Worm (Caenorhabditis elegans) whole organism, young adult: Measurements from ENCODE around the gene srh-71.
A peak's percentile ranks its signal among the peaks of the same experiment; 100 is the strongest.

Experiments used
- B0261.1 ChIP-seq: sonication (generic microtip); optimal IDR thresholded peaks from 2 replicates; lab custom pipeline; 2016; ENCODE audit warnings: mild to moderate bottlenecking, missing genetic modification characterization, moderate library complexity, missing compliant biosample characterization
- B0336.3 ChIP-seq: fragments of 200-800 bp; sonication (Bioruptor generic); IDR thresholded peaks from 2 replicates; pipeline ENCODE4 v1.3.6; 2022; ENCODE audit warnings: missing genetic modification characterization, missing compliant biosample characterization
- C06A6.2 ChIP-seq: fragments of 200-800 bp; sonication (Bioruptor generic); conservative IDR thresholded peaks from 2 replicates; pipeline ENCODE4 v1.3.6; 2022; ENCODE audit warnings: missing genetic modification characterization, missing compliant biosample characterization
- F22D6.2 ChIP-seq: sonication (generic microtip); optimal IDR thresholded peaks from 2 replicates; lab custom pipeline; 2016; ENCODE audit warnings: mild to moderate bottlenecking, missing genetic modification characterization, missing compliant biosample characterization
- F57A8.1 ChIP-seq: fragments of 200-800 bp; sonication (Bioruptor generic); optimal IDR thresholded peaks from 2 replicates; lab custom pipeline; 2018; ENCODE audit warnings: mild to moderate bottlenecking, missing genetic modification characterization, moderate library complexity, missing compliant biosample characterization
- Y53F4B.3 ChIP-seq: fragments of 200-800 bp; sonication (Bioruptor generic); IDR thresholded peaks from 2 replicates; pipeline ENCODE4 v1.3.6; 2022; ENCODE audit warnings: missing genetic modification reagents, missing genetic modification characterization, missing compliant biosample characterization
- Y67H2A.10 ChIP-seq: fragments of 200-800 bp; sonication (Bioruptor generic); conservative IDR thresholded peaks from 2 replicates; pipeline ENCODE4 v1.3.6; 2022; ENCODE audit warnings: missing genetic modification reagents, missing genetic modification characterization, missing compliant biosample characterization
- Y95B8A.8 ChIP-seq: fragments of 200-800 bp; sonication (Bioruptor generic); IDR thresholded peaks from 2 replicates; pipeline ENCODE4 v1.3.6; 2022; ENCODE audit warnings: missing genetic modification reagents, missing genetic modification characterization, missing compliant biosample characterization
- akir-1 ChIP-seq: fragments of 200-800 bp; sonication (Bioruptor generic); optimal IDR thresholded peaks from 2 replicates; lab custom pipeline; 2018; ENCODE audit warnings: mild to moderate bottlenecking, missing genetic modification characterization, moderate library complexity, missing compliant biosample characterization
- aptf-3 ChIP-seq: fragments of 200-800 bp; sonication (Bioruptor generic); IDR thresholded peaks from 2 replicates; pipeline ENCODE4 v1.3.6; 2022; ENCODE audit warnings: missing genetic modification characterization, missing compliant biosample characterization
- attf-5 ChIP-seq: fragments of 200-800 bp; sonication (Bioruptor generic); optimal IDR thresholded peaks from 2 replicates; lab custom pipeline; 2018; ENCODE audit warnings: mild to moderate bottlenecking, missing genetic modification characterization, missing compliant biosample characterization
- attf-6 ChIP-seq: fragments of 200-800 bp; sonication (Bioruptor generic); IDR thresholded peaks from 2 replicates; pipeline ENCODE4 v1.3.6; 2022; ENCODE audit warnings: missing genetic modification reagents, missing genetic modification characterization, missing compliant biosample characterization
- ceh-79 ChIP-seq: sonication (generic microtip); optimal IDR thresholded peaks from 2 replicates; lab custom pipeline; 2017; ENCODE audit warnings: mild to moderate bottlenecking, missing genetic modification characterization, missing compliant biosample characterization
- chd-7 ChIP-seq: sonication (generic microtip); optimal IDR thresholded peaks from 2 replicates; lab custom pipeline; 2016; ENCODE audit warnings: mild to moderate bottlenecking, missing genetic modification characterization, moderate library complexity, missing compliant biosample characterization
- die-1 ChIP-seq: sonication (generic microtip); optimal IDR thresholded peaks from 2 replicates; lab custom pipeline; 2016; ENCODE audit warnings: missing genotype, mild to moderate bottlenecking, missing genetic modification characterization, missing compliant biosample characterization
- ekl-4 ChIP-seq: fragments of 200-800 bp; sonication (Bioruptor generic); IDR thresholded peaks from 2 replicates; pipeline ENCODE4 v1.3.6; 2022; ENCODE audit warnings: missing genetic modification reagents, missing genetic modification characterization, missing compliant biosample characterization
- gei-17 ChIP-seq: fragments of 200-800 bp; sonication (Bioruptor generic); optimal IDR thresholded peaks from 2 replicates; lab custom pipeline; 2018; ENCODE audit warnings: mild to moderate bottlenecking, missing genetic modification characterization, missing compliant biosample characterization
- hmg-1.2 ChIP-seq: fragments of 200-800 bp; sonication (Bioruptor generic); IDR thresholded peaks from 2 replicates; pipeline ENCODE4 v1.3.6; 2022; ENCODE audit warnings: missing genetic modification reagents, missing genetic modification characterization, missing compliant biosample characterization
- hmg-20 ChIP-seq: fragments of 200-800 bp; sonication (Bioruptor generic); IDR thresholded peaks from 2 replicates; pipeline ENCODE4 v1.3.6; 2022; ENCODE audit warnings: missing genetic modification reagents, missing genetic modification characterization, missing compliant biosample characterization
- hsf-1 ChIP-seq: fragments of 200-800 bp; sonication (Bioruptor generic); IDR thresholded peaks from 2 replicates; pipeline ENCODE4 v1.3.6; 2022; ENCODE audit warnings: missing genetic modification reagents, missing genetic modification characterization, missing compliant biosample characterization
- madf-10 ChIP-seq: sonication (generic microtip); optimal IDR thresholded peaks from 2 replicates; lab custom pipeline; 2016; ENCODE audit warnings: mild to moderate bottlenecking, missing genetic modification characterization, missing compliant biosample characterization
- madf-8 ChIP-seq: fragments of 200-800 bp; sonication (Bioruptor generic); conservative IDR thresholded peaks from 2 replicates; pipeline ENCODE4 v1.3.6; 2022; ENCODE audit warnings: missing genetic modification reagents, missing genetic modification characterization, missing compliant biosample characterization
- mcd-1 ChIP-seq: fragments of 200-800 bp; sonication (Bioruptor generic); IDR thresholded peaks from 2 replicates; pipeline ENCODE4 v1.3.6; 2022; ENCODE audit warnings: missing genetic modification reagents, missing genetic modification characterization, missing compliant biosample characterization
- nfya-2 ChIP-seq: fragments of 200-800 bp; sonication (Bioruptor generic); IDR thresholded peaks from 2 replicates; pipeline ENCODE4 v1.3.6; 2022; ENCODE audit warnings: missing genetic modification reagents, missing genetic modification characterization, missing compliant biosample characterization
- pha-4 ChIP-seq: fragments of 150-350 bp; sonication (generic microtip); optimal IDR thresholded peaks from 2 replicates; lab custom pipeline; 2014; ENCODE audit warnings: missing biosample characterization, missing genetic modification reagents, missing genetic modification characterization
- rcor-1 ChIP-seq: fragments of 200-800 bp; sonication (Bioruptor generic); IDR thresholded peaks from 2 replicates; pipeline ENCODE4 v1.3.6; 2022; ENCODE audit warnings: missing genetic modification reagents, missing genetic modification characterization, missing compliant biosample characterization
- repo-1 ChIP-seq: sonication (generic microtip); optimal IDR thresholded peaks from 2 replicates; lab custom pipeline; 2017; ENCODE audit warnings: mild to moderate bottlenecking, missing genetic modification characterization, missing compliant biosample characterization
- sea-2 ChIP-seq: fragments of 200-800 bp; sonication (Bioruptor generic); IDR thresholded peaks from 2 replicates; pipeline ENCODE4 v1.3.6; 2022; ENCODE audit warnings: missing genetic modification characterization, missing compliant biosample characterization
- snpc-1.3 ChIP-seq: sonication (generic microtip); optimal IDR thresholded peaks from 2 replicates; lab custom pipeline; 2017; ENCODE audit warnings: missing genetic modification characterization, mild to moderate bottlenecking, missing compliant biosample characterization, antibody characterized with exemption, moderate library complexity, missing genotype, missing genetic modification reagents; ENCODE audit not compliant: insufficient read depth
- tlf-1 ChIP-seq: fragments of 200-800 bp; sonication (Bioruptor generic); optimal IDR thresholded peaks from 2 replicates; lab custom pipeline; 2018; ENCODE audit warnings: mild to moderate bottlenecking, missing genetic modification characterization, missing compliant biosample characterization
- ztf-25 ChIP-seq: fragments of 200-800 bp; sonication (Bioruptor generic); IDR thresholded peaks from 2 replicates; pipeline ENCODE4 v1.3.6; 2022; ENCODE audit warnings: missing genetic modification reagents, missing genetic modification characterization, missing compliant biosample characterization

Gene srh-71

DNA sequence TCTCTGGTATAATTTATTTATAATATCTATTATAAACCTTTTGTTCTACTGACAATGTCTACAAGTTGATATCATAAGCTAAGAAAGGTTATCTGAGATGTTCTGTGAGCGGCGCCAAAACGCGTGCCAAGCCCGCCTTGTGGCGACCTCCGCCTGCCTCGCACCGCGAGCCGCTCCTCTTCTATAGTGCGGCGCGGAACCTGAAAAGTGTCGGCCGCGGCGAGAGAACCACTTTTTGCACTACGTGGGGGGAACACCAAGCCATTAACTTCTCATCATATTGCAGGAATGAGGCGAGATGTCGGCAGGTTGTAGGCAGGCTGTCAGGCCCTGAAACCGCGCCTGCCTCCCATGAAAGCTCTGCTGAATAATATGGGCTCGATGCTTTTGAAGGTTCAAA is 10.0 kb upstream of the srh-71 start (continued):
- TF ChIP-seq ztf-25 (GFP tag; lab: Robert Waterston, UW), result no peak
- TF ChIP-seq rcor-1 (GFP tag; lab: Robert Waterston, UW), result no peak
- TF ChIP-seq F57A8.1 (GFP tag; lab: Kevin White, UChicago), result no peak
- no peak for TF ChIP-seq C06A6.2
- no peak for TF ChIP-seq akir-1 (GFP tag; lab: Kevin White, UChicago)
- no peak for TF ChIP-seq gei-17 (GFP tag; lab: Kevin White, UChicago)
- no peak for TF ChIP-seq F22D6.2 (tag; lab: Kevin White, UChicago)
- no peak for TF ChIP-seq sea-2
- TF ChIP-seq Y95B8A.8 (GFP tag; lab: Robert Waterston, UW), result no peak

DNA sequence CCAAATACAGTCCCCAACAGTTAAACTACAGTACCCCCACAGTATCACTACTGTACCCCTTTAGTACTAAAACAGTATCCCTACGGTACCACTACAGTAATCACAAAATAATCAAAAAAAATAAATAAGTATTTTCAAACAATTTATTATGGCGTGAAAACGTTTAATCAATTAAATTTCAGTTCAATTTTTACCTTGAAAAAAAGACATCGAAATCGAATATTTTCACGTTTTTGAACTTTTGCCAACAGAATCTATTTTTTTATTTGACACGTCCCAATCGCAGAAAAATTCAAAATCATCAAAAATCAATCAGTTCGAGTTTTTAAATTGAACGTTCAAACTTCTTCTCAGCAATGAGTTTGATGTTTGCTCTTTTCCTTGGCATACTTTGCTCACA is 9.4 kb upstream of the srh-71 start, which contains the start of gene clec-123:
Gene clec-123, plus strand, starts transcription at position 301 of the 400 bp plus-strand sequence.
- TF ChIP-seq aptf-3 (GFP tag; lab: Robert Waterston, UW), result no peak
- TF ChIP-seq B0336.3 (GFP tag; lab: Robert Waterston, UW), result no peak
- TF ChIP-seq die-1 (tag; lab: Kevin White, UChicago), result no peak
- TF ChIP-seq F57A8.1 (GFP tag; lab: Kevin White, UChicago), result no peak
- TF ChIP-seq mcd-1 (GFP tag; lab: Robert Waterston, UW), result no peak
- no peak for TF ChIP-seq hsf-1 (GFP tag; lab: Robert Waterston, UW)
- TF ChIP-seq tlf-1 (GFP tag; lab: Kevin White, UChicago), result no peak
- TF ChIP-seq Y67H2A.10 (GFP tag; lab: Robert Waterston, UW), result no peak
- TF ChIP-seq nfya-2, result no peak
- TF ChIP-seq B0261.1 (tag; lab: Kevin White, UChicago), result no peak
- no peak for TF ChIP-seq attf-6 (GFP tag; lab: Robert Waterston, UW)
- TF ChIP-seq repo-1 (tag; lab: Kevin White, UChicago), result no peak

DNA sequence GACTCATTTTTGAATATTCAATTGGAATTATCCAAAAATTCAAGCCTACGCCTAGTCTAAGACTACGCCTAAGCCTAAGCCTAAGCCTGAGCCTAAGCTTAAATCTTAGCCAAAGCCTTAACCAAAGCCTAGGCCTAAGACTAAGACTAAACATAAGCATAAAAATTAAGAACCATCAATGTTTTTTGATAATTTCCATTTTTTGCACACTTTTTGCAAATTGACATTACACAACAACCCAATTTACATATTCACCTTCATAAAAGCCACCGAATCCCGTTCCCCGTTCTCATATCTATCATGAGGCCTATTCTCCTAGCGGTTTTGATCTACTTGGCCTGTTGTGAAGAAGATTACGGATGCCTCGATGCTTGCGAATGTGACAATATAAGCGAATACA is 5.8 kb upstream of the srh-71 start, which contains the start of gene T10D4.7:
Gene T10D4.7, plus strand, starts transcription at position 301 of the 400 bp plus-strand sequence.
- TF ChIP-seq pha-4 (tag; lab: Kevin White, UChicago), result no peak
- TF ChIP-seq repo-1 (tag; lab: Kevin White, UChicago), result no peak
- no peak for TF ChIP-seq ekl-4 (GFP tag; lab: Robert Waterston, UW)
- no peak for TF ChIP-seq Y53F4B.3 (GFP tag; lab: Robert Waterston, UW)
- no peak for TF ChIP-seq ceh-79
- no peak for TF ChIP-seq madf-8
- TF ChIP-seq madf-10 (tag; lab: Kevin White, UChicago), result no peak
- no peak for TF ChIP-seq B0261.1 (tag; lab: Kevin White, UChicago)
- no peak for TF ChIP-seq snpc-1.3 (tag; lab: Kevin White, UChicago)

DNA sequence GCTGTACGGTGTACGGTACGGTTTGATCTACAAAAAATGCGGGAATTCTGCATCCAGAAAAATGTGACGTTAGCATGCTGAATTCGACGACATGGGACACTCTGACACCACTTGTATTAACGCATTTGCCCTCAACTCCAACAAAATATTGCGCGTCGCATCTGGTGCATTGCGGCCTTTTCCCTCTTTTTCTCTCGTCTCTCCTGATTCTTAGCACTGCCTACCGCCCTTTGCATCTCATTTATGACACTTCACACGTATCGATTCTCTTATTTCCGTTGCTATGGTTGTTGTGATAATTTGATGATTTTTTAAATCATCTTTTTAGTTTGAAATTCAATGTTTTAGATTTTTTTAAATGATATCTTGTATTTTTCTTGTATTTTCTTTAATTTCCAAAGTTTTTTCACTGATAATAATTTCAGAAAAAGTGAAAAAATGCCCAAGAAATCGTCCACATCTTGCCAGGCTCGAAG is 4.4 kb upstream of the srh-71 start, which contains the start of gene T10D4.6:
Gene T10D4.6, plus strand, starts transcription at position 426 of the 476 bp plus-strand sequence.
- TF ChIP-seq hmg-1.2 (GFP tag; lab: Robert Waterston, UW) (peak; percentile 84; the same call in 1 of the 2 replicates), chd-7 (tag; lab: Kevin White, UChicago) (no peak), attf-5 (GFP tag; lab: Kevin White, UChicago) (peak; percentile 83)

DNA sequence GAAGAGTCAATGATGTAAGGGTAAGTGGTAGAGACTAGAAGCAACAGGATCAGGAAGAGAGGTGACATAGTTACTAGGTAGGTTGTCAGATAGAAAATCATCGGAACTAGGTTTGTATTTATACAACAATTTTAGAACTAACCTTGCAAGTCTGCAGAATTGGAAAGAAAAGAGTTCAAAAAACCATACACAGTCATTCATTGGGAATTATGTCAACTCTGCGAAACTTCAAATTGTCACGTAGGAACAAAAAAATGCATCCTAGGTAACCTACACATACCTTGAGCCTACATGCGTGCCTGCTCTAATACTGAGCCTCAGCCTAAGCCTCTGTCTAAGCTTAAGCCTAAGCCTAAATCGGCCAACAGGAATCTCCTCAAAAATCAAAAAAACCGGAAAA is 3.0 kb downstream of the srh-71 start, which contains the start of gene ins-19:
Gene ins-19, minus strand, starts transcription at position 101 of the 400 bp plus-strand sequence.
- no peak for TF ChIP-seq hmg-20 (GFP tag; lab: Robert Waterston, UW)
